Fruit fly (Drosophila melanogaster) whole organism, embryonic: ENCODE data around the gene Rcd2.

Source experiments
- Atf3 ChIP-seq: fragments of 200-800 bp; sonication (Bioruptor generic); optimal IDR thresholded peaks from 3 replicates; lab custom pipeline; 2016; ENCODE audit warnings: missing biosample characterization, missing genetic modification characterization
- Bgb ChIP-seq: fragments of 200-800 bp; sonication (Bioruptor generic); IDR thresholded peaks from 2 replicates; pipeline ENCODE4 v1.3.6; 2022; ENCODE audit warnings: missing biosample characterization, missing genetic modification characterization; ENCODE audit not compliant: partially characterized antibody
- CG10543 ChIP-seq: fragments of 200-800 bp; sonication (Bioruptor generic); optimal IDR thresholded peaks from 3 replicates; lab custom pipeline; 2017; ENCODE audit warnings: missing biosample characterization, mild to moderate bottlenecking, missing genetic modification characterization, moderate library complexity
- CG11723 ChIP-seq: fragments of 200-800 bp; sonication (Bioruptor generic); optimal IDR thresholded peaks from 2 replicates; lab custom pipeline; 2017; ENCODE audit warnings: missing biosample characterization, mild to moderate bottlenecking, missing genetic modification characterization
- CG12659 ChIP-seq: fragments of 200-800 bp; sonication (Bioruptor generic); optimal IDR thresholded peaks from 3 replicates; lab custom pipeline; 2017; ENCODE audit warnings: mild to moderate bottlenecking, missing biosample characterization, missing genetic modification reagents, missing genetic modification characterization
- CG13123 ChIP-seq: fragments of 200-800 bp; sonication (Bioruptor generic); optimal IDR thresholded peaks from 2 replicates; lab custom pipeline; 2016; ENCODE audit warnings: missing biosample characterization, missing genetic modification characterization
- CG13296 ChIP-seq: fragments of 200-800 bp; sonication (Bioruptor generic); optimal IDR thresholded peaks from 3 replicates; lab custom pipeline; 2018; ENCODE audit warnings: missing biosample characterization, mild to moderate bottlenecking, missing genetic modification characterization
- CG13624 ChIP-seq: fragments of 200-800 bp; sonication (Bioruptor generic); optimal IDR thresholded peaks from 2 replicates; lab custom pipeline; 2016; ENCODE audit warnings: missing biosample characterization, missing genetic modification characterization
- CG15073 ChIP-seq: fragments of 200-800 bp; sonication (Bioruptor generic); optimal IDR thresholded peaks from 2 replicates; lab custom pipeline; 2016; ENCODE audit warnings: missing biosample characterization, missing genetic modification characterization
- CG17829 ChIP-seq: fragments of 200-800 bp; optimal IDR thresholded peaks from 2 replicates; lab custom pipeline; 2019; ENCODE audit warnings: missing biosample characterization, mild to moderate bottlenecking, missing genetic modification characterization, moderate library complexity
- CG18476 ChIP-seq: fragments of 200-800 bp; sonication (Bioruptor generic); optimal IDR thresholded peaks from 2 replicates; lab custom pipeline; 2016; ENCODE audit warnings: missing biosample characterization, mild to moderate bottlenecking, missing genetic modification characterization
- CG2678 ChIP-seq: fragments of 200-800 bp; sonication (Bioruptor generic); optimal IDR thresholded peaks from 3 replicates; lab custom pipeline; 2019; ENCODE audit warnings: missing biosample characterization, mild to moderate bottlenecking, missing genetic modification characterization, moderate library complexity
- CG30403 ChIP-seq: fragments of 200-800 bp; sonication (Bioruptor generic); optimal IDR thresholded peaks from 3 replicates; lab custom pipeline; 2016; ENCODE audit warnings: missing biosample characterization, missing genetic modification characterization
- CG31441 ChIP-seq: fragments of 200-800 bp; sonication (Bioruptor generic); IDR thresholded peaks from 2 replicates; pipeline ENCODE4 v1.3.6; 2022; ENCODE audit warnings: missing biosample characterization, missing genetic modification characterization
- CG3838 ChIP-seq: fragments of 200-800 bp; sonication (Bioruptor generic); optimal IDR thresholded peaks from 3 replicates; lab custom pipeline; 2016; ENCODE audit warnings: missing biosample characterization, missing genetic modification characterization
- CG4328 ChIP-seq: fragments of 200-800 bp; sonication (Bioruptor generic); optimal IDR thresholded peaks from 3 replicates; lab custom pipeline; 2017; ENCODE audit warnings: missing biosample characterization, missing genetic modification reagents, missing genetic modification characterization
- CG4820 ChIP-seq: fragments of 200-800 bp; sonication (Bioruptor generic); optimal IDR thresholded peaks from 3 replicates; lab custom pipeline; 2016; ENCODE audit warnings: missing biosample characterization, missing genetic modification characterization
- CG8089 ChIP-seq: fragments of 200-800 bp; sonication (Bioruptor generic); optimal IDR thresholded peaks from 3 replicates; lab custom pipeline; 2016; ENCODE audit warnings: missing biosample characterization, missing genetic modification characterization
- CG8281 ChIP-seq: fragments of 200-800 bp; sonication (Bioruptor generic); optimal IDR thresholded peaks from 2 replicates; lab custom pipeline; 2018; ENCODE audit warnings: missing biosample characterization, mild to moderate bottlenecking, missing genetic modification characterization, moderate library complexity
- CG9817 ChIP-seq: fragments of 200-800 bp; sonication (Bioruptor generic); optimal IDR thresholded peaks from 2 replicates; lab custom pipeline; 2018; ENCODE audit warnings: missing biosample characterization, mild to moderate bottlenecking, missing genetic modification characterization, moderate library complexity
- Chrac-16 ChIP-seq: fragments of 200-800 bp; sonication (Bioruptor generic); optimal IDR thresholded peaks from 3 replicates; lab custom pipeline; 2016; ENCODE audit warnings: missing biosample characterization, missing genetic modification characterization
- D19A ChIP-seq: fragments of 200-800 bp; optimal IDR thresholded peaks from 3 replicates; lab custom pipeline; 2019; ENCODE audit warnings: missing biosample characterization, mild to moderate bottlenecking, missing genetic modification characterization, moderate library complexity
- Dp ChIP-seq: fragments of 200-800 bp; sonication (Bioruptor generic); optimal IDR thresholded peaks from 2 replicates; lab custom pipeline; 2018; ENCODE audit warnings: missing biosample characterization, mild to moderate bottlenecking, missing genetic modification characterization, moderate library complexity
- Ets97D ChIP-seq: fragments of 200-800 bp; sonication (Bioruptor generic); optimal IDR thresholded peaks from 3 replicates; lab custom pipeline; 2016; ENCODE audit warnings: missing biosample characterization, missing genetic modification characterization
- Gsc ChIP-seq: fragments of 200-800 bp; sonication (Bioruptor generic); IDR thresholded peaks from 2 replicates; pipeline ENCODE4 v1.3.6; 2022; ENCODE audit warnings: missing biosample characterization, missing genetic modification characterization
- Hmr ChIP-seq: fragments of 200-800 bp; sonication (Bioruptor generic); optimal IDR thresholded peaks from 3 replicates; lab custom pipeline; 2017; ENCODE audit warnings: mild to moderate bottlenecking, missing biosample characterization, missing genetic modification reagents, missing genetic modification characterization
- MTF-1 ChIP-seq: fragments of 200-800 bp; sonication (Bioruptor generic); optimal IDR thresholded peaks from 2 replicates; lab custom pipeline; 2018; ENCODE audit warnings: missing biosample characterization, mild to moderate bottlenecking, missing genetic modification characterization, borderline replicate concordance
- Nf-YB ChIP-seq: fragments of 200-800 bp; sonication (Bioruptor generic); optimal IDR thresholded peaks from 3 replicates; lab custom pipeline; 2019; ENCODE audit warnings: missing biosample characterization, mild to moderate bottlenecking, missing genetic modification characterization, moderate library complexity
- Optix ChIP-seq: fragments of 200-800 bp; sonication (Bioruptor generic); IDR thresholded peaks from 3 replicates; pipeline ENCODE4 v1.3.6; 2022; ENCODE audit warnings: missing biosample characterization, missing genetic modification characterization
- Rfx ChIP-seq: fragments of 200-800 bp; sonication (Bioruptor generic); IDR thresholded peaks from 2 replicates; pipeline ENCODE4 v1.3.6; 2022; ENCODE audit warnings: missing biosample characterization, missing genetic modification characterization
- Sry-δ ChIP-seq: fragments of 200-800 bp; sonication (Bioruptor generic); optimal IDR thresholded peaks from 2 replicates; lab custom pipeline; 2016; ENCODE audit warnings: missing biosample characterization, missing genetic modification characterization
- Ssrp ChIP-seq: fragments of 200-800 bp; sonication (Bioruptor generic); optimal IDR thresholded peaks from 2 replicates; lab custom pipeline; 2018; ENCODE audit warnings: missing biosample characterization, mild to moderate bottlenecking, missing genetic modification characterization, moderate library complexity
- Xbp1 ChIP-seq: fragments of 200-800 bp; sonication (Bioruptor generic); optimal IDR thresholded peaks from 3 replicates; lab custom pipeline; 2016; ENCODE audit warnings: missing biosample characterization, mild to moderate bottlenecking, missing genetic modification characterization
- aop ChIP-seq: fragments of 200-800 bp; sonication (Bioruptor generic); IDR thresholded peaks from 2 replicates; pipeline ENCODE4 v1.3.6; 2022; ENCODE audit warnings: missing biosample characterization, missing genetic modification characterization
- cad ChIP-seq: fragments of >200 bp; optimal IDR thresholded peaks from 2 replicates; lab custom pipeline; 2017; ENCODE audit warnings: missing biosample characterization, missing genetic modification characterization
- dmrt11E ChIP-seq: fragments of 200-800 bp; sonication (Bioruptor generic); optimal IDR thresholded peaks from 3 replicates; lab custom pipeline; 2018; ENCODE audit warnings: missing biosample characterization, mild to moderate bottlenecking, missing genetic modification characterization, moderate library complexity
- en ChIP-seq: fragments of 200-800 bp; sonication (Bioruptor generic); optimal IDR thresholded peaks from 2 replicates; lab custom pipeline; 2016; ENCODE audit warnings: missing biosample characterization, missing genetic modification characterization
- fd3F ChIP-seq: fragments of 200-800 bp; sonication (Bioruptor generic); optimal IDR thresholded peaks from 2 replicates; lab custom pipeline; 2018; ENCODE audit warnings: missing biosample characterization, mild to moderate bottlenecking, missing genetic modification characterization, moderate library complexity
- klu ChIP-seq: fragments of 200-800 bp; sonication (Bioruptor generic); IDR thresholded peaks from 2 replicates; pipeline ENCODE4 v1.3.6; 2022; ENCODE audit warnings: missing biosample characterization, missing genetic modification characterization
- lola ChIP-seq, 3 experiments: fragments of >200 bp in 2 of 3; fragments of 200-800 bp in 1 of 3; sonication (Bioruptor generic) in 1 of 3; optimal IDR thresholded peaks; 2 replicates each; lab custom pipeline; 2017 to 2019; ENCODE audit warnings: missing biosample characterization in 3 of 3, missing genetic modification characterization in 3 of 3, mild to moderate bottlenecking in 1 of 3, moderate library complexity in 1 of 3
- lov ChIP-seq, 2 experiments: fragments of 200-800 bp in 1 of 2; fragments of >200 bp in 1 of 2; sonication (Bioruptor generic) in 1 of 2; IDR thresholded peaks in 1 of 2; optimal IDR thresholded peaks in 1 of 2; 2 replicates in 1 of 2; 3 replicates in 1 of 2; pipeline versions ENCODE4 v1.3.6 to Lab custom; 2017 to 2022; ENCODE audit warnings: missing biosample characterization in 1 of 2, missing genetic modification characterization in 1 of 2
- nerfin-2 ChIP-seq: fragments of 200-800 bp; sonication (Bioruptor generic); IDR thresholded peaks from 2 replicates; pipeline ENCODE4 v1.3.6; 2022; ENCODE audit warnings: missing biosample characterization, missing genetic modification characterization; ENCODE audit not compliant: partially characterized antibody
- org-1 ChIP-seq: fragments of 200-800 bp; sonication (Bioruptor generic); optimal IDR thresholded peaks from 2 replicates; lab custom pipeline; 2017; ENCODE audit warnings: missing biosample characterization, missing genetic modification characterization
- psq ChIP-seq: fragments of 200-800 bp; sonication (Bioruptor generic); optimal IDR thresholded peaks from 2 replicates; lab custom pipeline; 2017; ENCODE audit warnings: missing biosample characterization, missing genetic modification characterization
- rib ChIP-seq: fragments of 200-800 bp; sonication (Bioruptor generic); IDR thresholded peaks from 2 replicates; pipeline ENCODE4 v1.3.6; 2022; ENCODE audit warnings: missing biosample characterization, missing genetic modification characterization
- row ChIP-seq: fragments of 200-800 bp; sonication (Bioruptor generic); IDR thresholded peaks from 3 replicates; pipeline ENCODE4 v1.3.6; 2022; ENCODE audit warnings: missing biosample characterization, missing genetic modification characterization
- sd ChIP-seq: fragments of 200-800 bp; sonication (Bioruptor generic); optimal IDR thresholded peaks from 3 replicates; lab custom pipeline; 2018; ENCODE audit warnings: missing biosample characterization, mild to moderate bottlenecking, missing genetic modification characterization, moderate library complexity
- sens ChIP-seq: fragments of 200-800 bp; sonication (Bioruptor generic); peaks from one replicate; lab custom pipeline; 2016; ENCODE audit warnings: missing biosample characterization, missing genetic modification characterization
- slbo ChIP-seq: fragments of 200-800 bp; sonication (Bioruptor generic); IDR thresholded peaks from 2 replicates; pipeline ENCODE4 v1.3.6; 2022; ENCODE audit warnings: missing biosample characterization, missing genetic modification characterization
- zfh1 ChIP-seq: fragments of 200-800 bp; sonication (Bioruptor generic); IDR thresholded peaks from 3 replicates; pipeline ENCODE4 v1.3.6; 2022; ENCODE audit warnings: missing biosample characterization, missing genetic modification characterization

The Rcd2 gene

dm6 chr3L:20520687-20521169 lies 19.5 kb downstream of the Rcd2 start, which contains the start of the genes mTerf3 and CG5104 (continued):
- TF ChIP-seq D19A (peak; percentile 14), cad (no peak), CG18476 (GFP tag; lab: Kevin White, UChicago) (no peak), CG12659 (peak; percentile 66), Chrac-16 (peak; percentile 5), CG17829 (peak; percentile 55), dmrt11E (tag; lab: Kevin White, UChicago) (peak; percentile 14), nerfin-2 (GFP tag; lab: Robert Waterston, UW) (no peak), CG8089 (GFP tag; lab: Kevin White, UChicago) (no peak), CG10543 (GFP tag; lab: Kevin White, UChicago) (peak; percentile 35), CG4328 (GFP tag; lab: Kevin White, UChicago) (no peak), CG3838 (GFP tag; lab: Kevin White, UChicago) (no peak), Atf3 (no peak), CG4820 (GFP tag; lab: Kevin White, UChicago) (no peak), row (GFP tag; lab: Robert Waterston, UW) (peak; percentile 78), CG11723 (GFP tag; lab: Kevin White, UChicago) (no peak), Ssrp (tag; lab: Kevin White, UChicago) (peak; percentile 7), Sry-δ (GFP tag; lab: Kevin White, UChicago) (no peak), CG9817 (tag; lab: Kevin White, UChicago) (peak; percentile 3), CG13624 (GFP tag; lab: Kevin White, UChicago) (no peak), fd3F (GFP tag; lab: Kevin White, UChicago) (no peak), Ets97D (GFP tag; lab: Kevin White, UChicago) (peak; percentile 22), Rfx (GFP tag; lab: Robert Waterston, UW) (0 out of 2 replicates have a peak, but pooled peaks have one; percentile 8), lov (optimal IDR thresholded peaks at IDR 0.05; lab: Kevin White, UChicago) (no peak), lov (GFP tag; IDR thresholded peaks at IDR 0.05; lab: Robert Waterston, UW) (no peak), Dp (GFP tag; lab: Kevin White, UChicago) (peak; percentile 34), psq (no peak), CG15073 (no peak), zfh1 (peak; percentile 30; the same call in 1 of the 3 replicates), Optix (no peak), rib (no peak), sens (GFP tag; lab: Kevin White, UChicago) (peak; percentile 46), CG13296 (GFP tag; lab: Kevin White, UChicago) (no peak), Bgb (GFP tag; lab: Robert Waterston, UW) (no peak), aop (GFP tag; lab: Robert Waterston, UW) (no peak), org-1 (no peak), lola (GFP tag; optimal IDR thresholded peaks at IDR 0.05; lab: Kevin White, UChicago) (peak in 1 of 3 experiments; percentile 34), MTF-1 (GFP tag; lab: Kevin White, UChicago) (no peak), sd (tag; lab: Kevin White, UChicago) (peak; percentile 86), klu (no peak), en (no peak), CG8281 (no peak), Xbp1 (GFP tag; lab: Kevin White, UChicago) (peak; percentile 10), Gsc (no peak), Nf-YB (GFP tag; lab: Kevin White, UChicago) (no peak), Hmr (GFP tag; lab: Kevin White, UChicago) (no peak), CG2678 (peak; percentile 42), CG30403 (GFP tag; lab: Kevin White, UChicago) (peak; percentile 49), CG31441 (GFP tag; lab: Robert Waterston, UW) (peak; percentile 42), CG13123 (no peak), slbo (GFP tag; lab: Robert Waterston, UW) (0 out of 2 replicates have a peak, but pooled peaks have one; percentile 32)
